Worm (Caenorhabditis elegans): ENCODE measurements around the gene ZK1098.11.

- TF ChIP-seq nhr-42 (GFP tag; IDR thresholded peaks at IDR 0.05), result no peak
- TF ChIP-seq nhr-11 (tag; optimal IDR thresholded peaks at IDR 0.05), result no peak
- TF ChIP-seq zfp-3 (GFP tag; conservative IDR thresholded peaks at IDR 0.05), result no peak
- TF ChIP-seq duxl-1 (tag; optimal IDR thresholded peaks at IDR 0.05; ENCODE audit: poor library complexity), result no peak
- no peak for TF ChIP-seq lin-1 (GFP tag; IDR thresholded peaks at IDR 0.05)
- TF ChIP-seq daf-12 (tag; optimal IDR thresholded peaks at IDR 0.05), result no peak
- TF ChIP-seq cey-2 (tag; optimal IDR thresholded peaks at IDR 0.05; ENCODE audit: borderline replicate concordance, insufficient read depth), result no peak
- TF ChIP-seq mdl-1 (tag; optimal IDR thresholded peaks at IDR 0.05), result no peak
- no peak for TF ChIP-seq pha-4 (GFP tag; IDR thresholded peaks at IDR 0.05)
- no peak for TF ChIP-seq pha-4 (tag; optimal IDR thresholded peaks at IDR 0.05)
- TF ChIP-seq hlh-30 (tag; optimal IDR thresholded peaks at IDR 0.05; ENCODE audit: insufficient read depth), result no peak
These were observed 2.1 kb downstream of the ZK1098.11 start, which contains the start of gene C48B4.6 for ce11 chrIII:9558463-9558862.
